Worm (Caenorhabditis elegans): Measurements from ENCODE around the gene F18A11.2.

F18A11.2 gene

DNA sequence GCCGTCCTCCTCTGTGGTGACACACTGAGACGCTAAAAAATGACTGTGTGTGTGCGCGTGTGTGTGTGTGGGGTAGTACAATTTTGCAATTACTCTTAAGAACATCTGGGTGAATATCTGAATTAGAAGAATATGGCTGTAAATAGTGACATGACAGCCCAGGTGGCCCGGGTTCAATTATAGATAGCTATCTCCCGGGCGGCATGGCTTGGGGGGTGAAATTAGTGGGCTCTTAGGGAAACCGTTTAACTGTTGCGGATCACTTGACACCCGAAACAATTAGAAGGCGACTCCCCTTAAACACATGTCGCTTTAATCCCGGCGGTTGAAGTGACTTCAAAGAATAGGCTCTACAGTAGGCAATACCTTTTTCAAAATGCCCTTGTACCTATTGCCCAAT is 41.3 kb upstream of the F18A11.2 start:
- TF ChIP-seq mdl-1 (tag; optimal IDR thresholded peaks at IDR 0.05) (no peak), lin-11 (tag; optimal IDR thresholded peaks at IDR 0.05) (no peak), C34F6.9 (tag; optimal IDR thresholded peaks at IDR 0.05) (no peak), snpc-4 (tag; optimal IDR thresholded peaks at IDR 0.05) (no peak), zag-1 (tag; optimal IDR thresholded peaks at IDR 0.05) (no peak), fos-1 (tag; optimal IDR thresholded peaks at IDR 0.05) (no peak), nhr-12 (tag; optimal IDR thresholded peaks at IDR 0.05) (no peak)

DNA sequence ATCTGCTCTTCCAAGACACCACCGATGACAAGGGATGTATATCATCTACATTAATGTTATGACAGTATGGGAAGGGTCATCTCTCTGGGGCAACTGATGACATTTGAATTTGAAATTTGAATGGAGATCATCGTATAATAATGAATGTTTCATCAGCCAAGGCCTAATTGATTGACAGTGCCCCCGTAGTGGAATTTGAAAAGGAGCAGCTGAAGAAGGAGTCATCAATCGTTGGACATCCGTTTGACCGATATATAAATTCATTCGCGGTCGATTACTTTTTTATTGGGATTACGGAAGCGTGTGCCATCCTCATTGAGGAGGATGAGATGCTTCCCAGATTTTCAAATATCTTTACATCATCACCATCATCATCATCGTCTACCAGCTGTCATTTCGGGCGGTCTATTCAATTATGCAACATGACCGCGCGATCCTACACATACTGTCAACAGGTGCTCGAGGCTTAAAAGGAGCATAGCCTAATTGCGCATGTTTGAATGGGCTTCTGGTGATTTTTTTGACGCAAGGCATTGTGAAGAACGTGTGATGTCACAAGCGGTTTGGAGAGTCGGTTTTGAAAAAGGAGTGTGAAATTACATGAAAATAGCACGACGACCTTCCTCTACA is 40.4 kb upstream of the F18A11.2 start:
- TF ChIP-seq ceh-16 (tag; optimal IDR thresholded peaks at IDR 0.05): no peak
- TF ChIP-seq ZK546.5 (tag; optimal IDR thresholded peaks at IDR 0.05): no peak
- no peak for TF ChIP-seq sma-9 (GFP tag; optimal IDR thresholded peaks at IDR 0.05)
- no peak for TF ChIP-seq sma-9 (tag; optimal IDR thresholded peaks at IDR 0.05)
- no peak for TF ChIP-seq elt-3 (tag; optimal IDR thresholded peaks at IDR 0.05)
- no peak for TF ChIP-seq aly-2 (tag; optimal IDR thresholded peaks at IDR 0.05)
- TF ChIP-seq mdl-1 (tag; optimal IDR thresholded peaks at IDR 0.05): no peak
- TF ChIP-seq Y55F3AM.14 (GFP tag; optimal IDR thresholded peaks at IDR 0.05): no peak
- TF ChIP-seq zag-1 (tag; optimal IDR thresholded peaks at IDR 0.05): no peak
- TF ChIP-seq nhr-23 (tag; optimal IDR thresholded peaks at IDR 0.05): no peak
- no peak for TF ChIP-seq ztf-4 (tag; optimal IDR thresholded peaks at IDR 0.05)
- TF ChIP-seq sma-3 (GFP tag; optimal IDR thresholded peaks at IDR 0.05): no peak

DNA sequence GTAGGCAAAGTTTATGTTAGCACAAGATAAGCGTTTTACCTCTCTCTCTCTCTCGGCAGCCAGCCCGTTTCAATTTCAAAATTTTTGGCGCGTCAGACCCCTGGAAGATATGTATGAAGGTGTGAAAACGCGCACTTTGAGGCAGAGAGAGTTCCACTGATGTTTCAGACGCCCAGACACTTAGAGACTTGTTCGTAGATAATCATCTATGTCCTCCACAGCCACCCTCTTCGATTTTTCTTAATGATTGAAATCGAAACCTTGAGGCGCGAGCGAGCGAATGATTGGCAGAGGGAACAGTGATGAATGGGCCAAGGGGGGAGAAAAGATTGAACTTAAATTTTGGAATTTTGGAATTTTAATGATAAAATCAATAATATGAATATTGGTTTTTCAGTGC is 39.9 kb upstream of the F18A11.2 start:
- TF ChIP-seq sma-3 (GFP tag; optimal IDR thresholded peaks at IDR 0.05) (no peak), nhr-25 (tag; optimal IDR thresholded peaks at IDR 0.05) (peak; percentile 41), ceh-16 (tag; optimal IDR thresholded peaks at IDR 0.05) (peak; percentile 92)

DNA sequence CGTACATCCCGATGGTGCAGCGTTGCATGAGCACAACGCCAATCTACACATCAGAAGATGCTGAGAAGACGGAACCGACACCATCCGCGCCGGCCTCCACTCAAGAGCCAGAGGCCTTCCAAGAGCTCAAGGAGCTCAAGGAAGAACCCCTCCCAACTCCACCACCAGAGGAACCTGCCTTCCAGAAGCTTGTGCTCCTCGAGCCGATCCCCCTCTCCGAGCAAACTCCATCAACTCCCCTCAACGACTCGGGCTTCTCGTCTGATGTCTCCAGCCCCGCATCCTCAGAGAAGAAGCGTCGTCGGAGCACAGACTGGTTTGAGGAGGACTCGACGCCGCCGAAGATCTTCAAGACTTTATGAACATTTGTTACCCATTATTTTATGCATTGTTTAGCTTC is 39.3 kb upstream of the F18A11.2 start:
- TF ChIP-seq ama-1 (optimal IDR thresholded peaks at IDR 0.05) (no peak), peb-1 (tag; optimal IDR thresholded peaks at IDR 0.05) (no peak)

DNA sequence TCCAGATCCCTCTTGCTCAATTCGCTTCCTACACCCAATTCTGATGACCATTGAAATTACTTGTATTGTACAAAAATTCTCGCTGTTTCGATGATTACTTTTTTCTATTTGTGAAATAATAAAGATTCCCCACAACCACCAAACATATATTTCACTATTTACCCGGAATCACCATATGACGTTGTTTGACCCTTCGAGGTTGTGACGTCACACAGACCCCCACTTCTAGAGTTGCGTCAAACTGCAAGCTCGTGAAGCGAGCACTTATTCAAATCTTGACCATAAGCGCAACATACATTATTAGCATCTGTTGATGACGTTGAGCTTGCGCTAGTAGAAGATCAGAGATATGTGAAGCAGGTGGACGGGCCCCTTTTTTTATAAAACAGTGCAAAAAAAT is 38.5 kb upstream of the F18A11.2 start:
- TF ChIP-seq nhr-237 (tag; optimal IDR thresholded peaks at IDR 0.05): no peak
- no peak for TF ChIP-seq nhr-77 (tag; optimal IDR thresholded peaks at IDR 0.05)
- TF ChIP-seq ztf-11 (tag; optimal IDR thresholded peaks at IDR 0.05): no peak
- no peak for TF ChIP-seq ceh-82 (tag; optimal IDR thresholded peaks at IDR 0.05)
- TF ChIP-seq zag-1 (tag; optimal IDR thresholded peaks at IDR 0.05): no peak
- no peak for TF ChIP-seq nhr-10 (tag; optimal IDR thresholded peaks at IDR 0.05)
- TF ChIP-seq C34F6.9 (tag; optimal IDR thresholded peaks at IDR 0.05): no peak
- no peak for TF ChIP-seq lin-39 (tag; optimal IDR thresholded peaks at IDR 0.05)
- TF ChIP-seq snpc-4 (tag; optimal IDR thresholded peaks at IDR 0.05): no peak
- TF ChIP-seq R02D3.7 (tag; optimal IDR thresholded peaks at IDR 0.05): no peak
- TF ChIP-seq lsy-2 (tag; optimal IDR thresholded peaks at IDR 0.05): no peak
- no peak for TF ChIP-seq blmp-1 (tag; optimal IDR thresholded peaks at IDR 0.05; ENCODE audit: insufficient read depth)
- TF ChIP-seq elt-1 (tag; optimal IDR thresholded peaks at IDR 0.05): no peak
- no peak for TF ChIP-seq gmeb-1 (tag; optimal IDR thresholded peaks at IDR 0.05)
- TF ChIP-seq dmd-4 (tag; optimal IDR thresholded peaks at IDR 0.05): no peak

DNA sequence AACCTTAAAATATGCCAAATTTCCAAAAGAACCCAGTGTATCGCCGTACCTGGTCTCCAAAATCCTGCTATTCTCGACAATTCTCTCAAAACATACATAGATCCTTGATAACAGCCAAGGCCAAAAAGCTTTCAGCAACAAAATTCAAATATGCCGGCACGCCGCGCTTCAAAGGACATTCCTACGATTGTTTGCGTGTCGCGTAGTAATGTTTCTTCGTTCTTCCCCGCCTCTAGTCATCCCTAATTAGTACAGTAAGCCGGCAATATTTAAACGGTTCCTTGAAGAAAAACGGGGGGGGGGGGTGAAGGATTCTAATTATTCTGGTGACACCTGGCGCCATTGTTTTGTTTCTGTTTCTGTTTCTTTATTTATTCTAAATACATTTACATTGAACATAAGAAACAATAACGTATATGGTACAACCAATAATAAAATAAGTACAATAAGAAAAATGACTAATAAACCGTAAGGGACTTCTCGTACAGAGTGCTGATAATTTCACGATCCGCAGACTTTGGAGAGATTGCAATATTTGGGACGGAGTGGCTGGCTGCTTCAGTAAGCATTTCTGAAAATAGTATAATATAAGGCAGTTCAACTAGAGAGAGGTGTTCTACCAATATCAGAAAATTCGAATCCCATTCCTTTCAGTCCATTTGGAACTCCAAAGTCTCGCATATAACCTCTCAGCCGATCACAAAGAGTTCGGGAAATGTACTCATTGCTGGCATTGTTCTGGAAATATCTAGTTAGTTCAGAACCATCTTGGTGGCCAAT is 37.3 kb upstream of the F18A11.2 start:
- TF ChIP-seq sma-3 (GFP tag; optimal IDR thresholded peaks at IDR 0.05) (peak; percentile 4), nhr-21 (tag; optimal IDR thresholded peaks at IDR 0.05) (peak; percentile 3), nhr-12 (tag; optimal IDR thresholded peaks at IDR 0.05) (no peak), Y55F3AM.14 (GFP tag; optimal IDR thresholded peaks at IDR 0.05) (peak; percentile 38)
